1 fruit fly cellular context compared by ENCODE assay signal in genomic region chr2L:6078757-6079351, dm6.
TF ChIP-seq lines count a peak whose summit lies in the region.

No protein-coding gene starts in this region.

TF ChIP-seq in whole organism, embryonic, 481 proteins besides CTCF, POLR2A, EP300 and RAD21 (continued from another document and continues in another):
- TF ChIP-seq vvl (GFP tag; IDR thresholded peaks at IDR 0.05; lab: Robert Waterston, UW) (peak; percentile 50; the same call in 1 of the 2 replicates), nom (GFP tag; optimal IDR thresholded peaks at IDR 0.05; lab: Kevin White, UChicago) (peak; percentile 5), Opbp (GFP tag; IDR thresholded peaks at IDR 0.05; lab: Robert Waterston, UW; ENCODE audit: partially characterized antibody) (peak; percentile 64; the same call in 1 of the 3 replicates), crp (GFP tag; optimal IDR thresholded peaks at IDR 0.05; lab: Kevin White, UChicago) (peak in 1 of 2 experiments; percentile 23), hb (GFP tag; IDR thresholded peaks at IDR 0.05; lab: Robert Waterston, UW; ENCODE audit: partially characterized antibody) (no peak), pho (GFP tag; optimal IDR thresholded peaks at IDR 0.05; lab: Kevin White, UChicago) (no peak), nerfin-1 (tag; optimal IDR thresholded peaks at IDR 0.05; lab: Kevin White, UChicago) (peak; percentile 27), CG42726 (GFP tag; IDR thresholded peaks at IDR 0.05; lab: Robert Waterston, UW; ENCODE audit: partially characterized antibody) (peak; percentile 100), emc (GFP tag; optimal IDR thresholded peaks at IDR 0.05; lab: Kevin White, UChicago) (no peak), ac (GFP tag; optimal IDR thresholded peaks at IDR 0.05; lab: Kevin White, UChicago) (peak; percentile 34), nmo (GFP tag; optimal IDR thresholded peaks at IDR 0.05; lab: Kevin White, UChicago) (peak; percentile 51), CG12659 (GFP tag; optimal IDR thresholded peaks at IDR 0.05; lab: Kevin White, UChicago) (no peak), CG12104 (GFP tag; optimal IDR thresholded peaks at IDR 0.05; lab: Kevin White, UChicago) (no peak), TFAM (GFP tag; optimal IDR thresholded peaks at IDR 0.05; lab: Kevin White, UChicago) (no peak), CG2199 (GFP tag; IDR thresholded peaks at IDR 0.05; lab: Robert Waterston, UW) (peak; percentile 88), CG4424 (GFP tag; optimal IDR thresholded peaks at IDR 0.05; lab: Kevin White, UChicago) (no peak), dm (GFP tag; optimal IDR thresholded peaks at IDR 0.05; lab: Kevin White, UChicago) (peak; percentile 99), tap (tag; optimal IDR thresholded peaks at IDR 0.05; lab: Kevin White, UChicago) (no peak), NC2α (GFP tag; optimal IDR thresholded peaks at IDR 0.05; lab: Kevin White, UChicago) (no peak), dpn (GFP tag; optimal IDR thresholded peaks at IDR 0.05; lab: Kevin White, UChicago) (no peak), chn (GFP tag; optimal IDR thresholded peaks at IDR 0.05; lab: Kevin White, UChicago) (peak; percentile 69), dmrt99B (tag; optimal IDR thresholded peaks at IDR 0.05; lab: Kevin White, UChicago) (no peak), abd-A (tag; optimal IDR thresholded peaks at IDR 0.05; lab: Kevin White, UChicago) (peak; percentile 55), CG13894 (tag; optimal IDR thresholded peaks at IDR 0.05; lab: Kevin White, UChicago) (no peak), fd3F (GFP tag; optimal IDR thresholded peaks at IDR 0.05; lab: Kevin White, UChicago) (no peak), CG15479 (GFP tag; optimal IDR thresholded peaks at IDR 0.05; lab: Kevin White, UChicago) (peak; percentile 100), CG10543 (GFP tag; optimal IDR thresholded peaks at IDR 0.05; lab: Kevin White, UChicago) (peak; percentile 15), CG3163 (GFP tag; optimal IDR thresholded peaks at IDR 0.05; lab: Kevin White, UChicago) (peak; percentile 3), CG18599 (GFP tag; optimal IDR thresholded peaks at IDR 0.05; lab: Kevin White, UChicago) (no peak), btn (GFP tag; optimal IDR thresholded peaks at IDR 0.05; lab: Kevin White, UChicago) (no peak), aop (GFP tag; IDR thresholded peaks at IDR 0.05; lab: Robert Waterston, UW) (peak; percentile 86), Aef1 (GFP tag; IDR thresholded peaks at IDR 0.05; lab: Robert Waterston, UW) (no peak), CG8924 (tag; optimal IDR thresholded peaks at IDR 0.05; lab: Kevin White, UChicago) (peak; percentile 32), kni (GFP tag; optimal IDR thresholded peaks at IDR 0.05; lab: Kevin White, UChicago) (peak; percentile 99), D19B (GFP tag; optimal IDR thresholded peaks at IDR 0.05; lab: Kevin White, UChicago) (no peak), Dip3 (GFP tag; optimal IDR thresholded peaks at IDR 0.05; lab: Kevin White, UChicago) (no peak), CG5245 (GFP tag; optimal IDR thresholded peaks at IDR 0.05; lab: Kevin White, UChicago) (no peak), CG11723 (GFP tag; optimal IDR thresholded peaks at IDR 0.05; lab: Kevin White, UChicago) (peak; percentile 20), Bgb (GFP tag; IDR thresholded peaks at IDR 0.05; lab: Robert Waterston, UW; ENCODE audit: partially characterized antibody) (peak; percentile 18; the same call in 1 of the 2 replicates), CG4360 (GFP tag; IDR thresholded peaks at IDR 0.05; lab: Robert Waterston, UW) (peak; percentile 59; the same call in 1 of the 2 replicates), CG6791 (GFP tag; IDR thresholded peaks at IDR 0.05; lab: Robert Waterston, UW; ENCODE audit: partially characterized antibody) (peak; percentile 52; the same call in 1 of the 3 replicates), CG7745 (tag; optimal IDR thresholded peaks at IDR 0.05; lab: Kevin White, UChicago) (peak; percentile 60), slou (GFP tag; optimal IDR thresholded peaks at IDR 0.05; lab: Kevin White, UChicago) (no peak), tup (GFP tag; optimal IDR thresholded peaks at IDR 0.05; lab: Kevin White, UChicago) (no peak), CG10274 (GFP tag; optimal IDR thresholded peaks at IDR 0.05; lab: Kevin White, UChicago) (no peak), fru (optimal IDR thresholded peaks at IDR 0.05; lab: Kevin White, UChicago) (peak; percentile 27), ftz-f1 (GFP tag; optimal IDR thresholded peaks at IDR 0.05; lab: Kevin White, UChicago) (no peak), CG31224 (GFP tag; IDR thresholded peaks at IDR 0.05; lab: Robert Waterston, UW) (no peak), CG12155 (GFP tag; optimal IDR thresholded peaks at IDR 0.05; lab: Kevin White, UChicago) (peak; percentile 96), Stat92E (GFP tag; optimal IDR thresholded peaks at IDR 0.05; lab: Kevin White, UChicago) (peak in 1 of 3 experiments; percentile 47), CG1647 (GFP tag; optimal IDR thresholded peaks at IDR 0.05; lab: Kevin White, UChicago) (no peak), fd64A (GFP tag; optimal IDR thresholded peaks at IDR 0.05; lab: Kevin White, UChicago) (peak; percentile 38), so (GFP tag; IDR thresholded peaks at IDR 0.05; lab: Robert Waterston, UW) (no peak), h (optimal IDR thresholded peaks at IDR 0.05; lab: Kevin White, UChicago) (no peak), CG31365 (tag; optimal IDR thresholded peaks at IDR 0.05; lab: Kevin White, UChicago) (no peak), pros (GFP tag; optimal IDR thresholded peaks at IDR 0.05; lab: Kevin White, UChicago) (peak; percentile 95), her (GFP tag; optimal IDR thresholded peaks at IDR 0.05; lab: Kevin White, UChicago) (no peak), Eip74EF (GFP tag; optimal IDR thresholded peaks at IDR 0.05; lab: Kevin White, UChicago) (no peak), CG14710 (tag; optimal IDR thresholded peaks at IDR 0.05; lab: Kevin White, UChicago) (peak; percentile 27), CG6813 (GFP tag; optimal IDR thresholded peaks at IDR 0.05; lab: Kevin White, UChicago) (no peak), CG5180 (GFP tag; optimal IDR thresholded peaks at IDR 0.05; lab: Kevin White, UChicago) (peak; percentile 2), CG8765 (GFP tag; IDR thresholded peaks at IDR 0.05; lab: Robert Waterston, UW) (peak; percentile 39; the same call in 1 of the 2 replicates), C15 (GFP tag; IDR thresholded peaks at IDR 0.05; lab: Robert Waterston, UW) (no peak), lbe (GFP tag; optimal IDR thresholded peaks at IDR 0.05; lab: Kevin White, UChicago) (no peak), bcd (GFP tag; optimal IDR thresholded peaks at IDR 0.05; lab: Kevin White, UChicago) (no peak), Tbp (GFP tag; optimal IDR thresholded peaks at IDR 0.05; lab: Kevin White, UChicago) (peak; percentile 57), HLHmδ (GFP tag; optimal IDR thresholded peaks at IDR 0.05; lab: Kevin White, UChicago) (peak; percentile 90), insv (GFP tag; optimal IDR thresholded peaks at IDR 0.05; lab: Kevin White, UChicago) (peak in 1 of 2 experiments; percentile 74), chif (GFP tag; optimal IDR thresholded peaks at IDR 0.05; lab: Kevin White, UChicago) (no peak), CG18011 (GFP tag; optimal IDR thresholded peaks at IDR 0.05; lab: Kevin White, UChicago) (no peak), sisA (GFP tag; IDR thresholded peaks at IDR 0.05; lab: Robert Waterston, UW) (no peak), yki (optimal IDR thresholded peaks at IDR 0.05; lab: Kevin White, UChicago) (peak; percentile 12), slbo (GFP tag; IDR thresholded peaks at IDR 0.05; lab: Robert Waterston, UW) (no peak), CG12299 (tag; optimal IDR thresholded peaks at IDR 0.05; lab: Kevin White, UChicago) (no peak), Atf-2 (GFP tag; optimal IDR thresholded peaks at IDR 0.05; lab: Kevin White, UChicago) (no peak), gcm2 (GFP tag; optimal IDR thresholded peaks at IDR 0.05; lab: Kevin White, UChicago) (peak; percentile 25), seq (GFP tag; IDR thresholded peaks at IDR 0.05; lab: Robert Waterston, UW) (no peak), CG11560 (tag; IDR thresholded peaks at IDR 0.05; lab: Robert Waterston, UW) (no peak), CG10654 (GFP tag; optimal IDR thresholded peaks at IDR 0.05; lab: Kevin White, UChicago) (no peak), luna (GFP tag; optimal IDR thresholded peaks at IDR 0.05; lab: Kevin White, UChicago) (no peak), CG15696 (tag; optimal IDR thresholded peaks at IDR 0.05; lab: Kevin White, UChicago) (peak; percentile 14), caup (GFP tag; optimal IDR thresholded peaks at IDR 0.05; lab: Kevin White, UChicago; ENCODE audit: severe bottlenecking) (no peak), Doc2 (GFP tag; IDR thresholded peaks at IDR 0.05; lab: Robert Waterston, UW) (no peak), chinmo (GFP tag; IDR thresholded peaks at IDR 0.05; lab: Robert Waterston, UW; ENCODE audit: partially characterized antibody) (0 out of 4 replicates have a peak, but pooled peaks have one; percentile 23), crol (GFP tag; IDR thresholded peaks at IDR 0.05; lab: Robert Waterston, UW) (peak; percentile 98), da (GFP tag; optimal IDR thresholded peaks at IDR 0.05; lab: Kevin White, UChicago) (peak; percentile 92), oc (tag; optimal IDR thresholded peaks at IDR 0.05; lab: Kevin White, UChicago) (peak; percentile 70), stwl (tag; optimal IDR thresholded peaks at IDR 0.05; lab: Kevin White, UChicago) (peak; percentile 64), CG2712 (tag; optimal IDR thresholded peaks at IDR 0.05; lab: Kevin White, UChicago) (peak; percentile 17), hth (optimal IDR thresholded peaks at IDR 0.05; lab: Kevin White, UChicago) (no peak), Xbp1 (GFP tag; optimal IDR thresholded peaks at IDR 0.05; lab: Kevin White, UChicago) (peak; percentile 14), vfl (GFP tag; optimal IDR thresholded peaks at IDR 0.05; lab: Kevin White, UChicago) (no peak), zen (tag; optimal IDR thresholded peaks at IDR 0.05; lab: Kevin White, UChicago) (peak; percentile 82), Abd-B (GFP tag; optimal IDR thresholded peaks at IDR 0.05; lab: Kevin White, UChicago) (no peak), Pdp1 (GFP tag; optimal IDR thresholded peaks at IDR 0.05; lab: Kevin White, UChicago) (peak in 1 of 2 experiments; percentile 47), Elba2 (GFP tag; optimal IDR thresholded peaks at IDR 0.05; lab: Kevin White, UChicago) (peak; percentile 73), Med (GFP tag; lab: Kevin White, UChicago) (peak; percentile 77), salm (tag; optimal IDR thresholded peaks at IDR 0.05; lab: Kevin White, UChicago) (no peak), CG9797 (GFP tag; optimal IDR thresholded peaks at IDR 0.05; lab: Kevin White, UChicago) (no peak), p53 (GFP tag; optimal IDR thresholded peaks at IDR 0.05; lab: Kevin White, UChicago) (no peak), sima (GFP tag; optimal IDR thresholded peaks at IDR 0.05; lab: Kevin White, UChicago) (no peak), CG7987 (GFP tag; optimal IDR thresholded peaks at IDR 0.05; lab: Kevin White, UChicago) (peak; percentile 69), CG17568 (GFP tag; optimal IDR thresholded peaks at IDR 0.05; lab: Kevin White, UChicago) (no peak), lilli (GFP tag; optimal IDR thresholded peaks at IDR 0.05; lab: Kevin White, UChicago) (no peak), ro (GFP tag; IDR thresholded peaks at IDR 0.05; lab: Robert Waterston, UW) (no peak), CG13287 (GFP tag; IDR thresholded peaks at IDR 0.05; lab: Robert Waterston, UW; ENCODE audit: partially characterized antibody) (no peak), bowl (GFP tag; IDR thresholded peaks at IDR 0.05; lab: Robert Waterston, UW) (no peak), gsb (GFP tag; IDR thresholded peaks at IDR 0.05; lab: Robert Waterston, UW) (no peak), D (optimal IDR thresholded peaks at IDR 0.05; lab: Kevin White, UChicago) (peak; percentile 50), D (GFP tag; optimal IDR thresholded peaks at IDR 0.05; lab: Kevin White, UChicago) (peak; percentile 11), CG15269 (tag; optimal IDR thresholded peaks at IDR 0.05; lab: Kevin White, UChicago) (no peak), mld (GFP tag; IDR thresholded peaks at IDR 0.05; lab: Robert Waterston, UW; ENCODE audit: partially characterized antibody) (0 out of 3 replicates have a peak, but pooled peaks have one; percentile 37), Ets65A (GFP tag; lab: Kevin White, UChicago) (peak; percentile 29), sug (tag; optimal IDR thresholded peaks at IDR 0.05; lab: Kevin White, UChicago) (no peak), Xrp1 (GFP tag; IDR thresholded peaks at IDR 0.05; lab: Robert Waterston, UW) (0 out of 2 replicates have a peak, but pooled peaks have one; percentile 11), br (optimal IDR thresholded peaks at IDR 0.05; lab: Kevin White, UChicago) (no peak), sqz (GFP tag; optimal IDR thresholded peaks at IDR 0.05; lab: Kevin White, UChicago) (no peak), Hr39 (optimal IDR thresholded peaks at IDR 0.05; lab: Kevin White, UChicago) (no peak), Trl (optimal IDR thresholded peaks at IDR 0.05; lab: Kevin White, UChicago) (peak; percentile 10 to 83), Trl (GFP tag; optimal IDR thresholded peaks at IDR 0.05; lab: Kevin White, UChicago) (no peak), CG10565 (GFP tag; optimal IDR thresholded peaks at IDR 0.05; lab: Kevin White, UChicago) (no peak), CG8281 (tag; optimal IDR thresholded peaks at IDR 0.05; lab: Kevin White, UChicago) (no peak), Nf-YA (GFP tag; IDR thresholded peaks at IDR 0.05; lab: Robert Waterston, UW) (no peak), dati (GFP tag; IDR thresholded peaks at IDR 0.05; lab: Robert Waterston, UW) (no peak), Hand (GFP tag; optimal IDR thresholded peaks at IDR 0.05; lab: Kevin White, UChicago) (no peak), CG11085 (GFP tag; IDR thresholded peaks at IDR 0.05; lab: Robert Waterston, UW) (no peak), ab (GFP tag; optimal IDR thresholded peaks at IDR 0.05; lab: Kevin White, UChicago) (no peak), CG1832 (GFP tag; optimal IDR thresholded peaks at IDR 0.05; lab: Kevin White, UChicago) (peak; percentile 41), Jarid2 (GFP tag; optimal IDR thresholded peaks at IDR 0.05; lab: Kevin White, UChicago) (peak; percentile 28), bbx (GFP tag; IDR thresholded peaks at IDR 0.05; lab: Robert Waterston, UW; ENCODE audit: partially characterized antibody) (no peak), CG2875 (GFP tag; optimal IDR thresholded peaks at IDR 0.05; lab: Kevin White, UChicago) (peak; percentile 11), ken (GFP tag; IDR thresholded peaks at IDR 0.05; lab: Robert Waterston, UW) (no peak), CG12942 (GFP tag; optimal IDR thresholded peaks at IDR 0.05; lab: Kevin White, UChicago) (no peak), CG17829 (tag; optimal IDR thresholded peaks at IDR 0.05; lab: Kevin White, UChicago) (peak; percentile 46)
